Fruit fly (Drosophila melanogaster): Measurements from ENCODE around the gene CG10559.

Gene CG10559

DNA sequence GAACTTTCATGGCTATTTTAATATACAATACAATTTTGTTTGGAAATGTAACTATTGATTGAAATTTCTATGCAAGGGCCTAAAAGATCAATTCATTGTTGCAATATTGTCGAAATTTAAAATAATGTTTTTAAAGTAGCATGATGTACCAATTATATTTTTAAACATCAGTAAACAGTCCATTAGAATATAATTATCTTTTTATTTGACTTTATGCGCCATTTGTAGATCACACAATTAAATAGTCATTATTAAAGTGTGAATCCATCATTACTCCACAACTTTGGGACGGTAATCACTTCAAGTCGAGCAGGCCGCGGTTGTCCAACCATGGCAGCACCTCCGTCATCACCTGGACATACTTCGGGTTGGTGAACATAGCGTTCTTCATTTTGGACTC lies 5.1 kb downstream of the CG10559 start, which contains the start of gene CG31099:
CG31099 (minus strand) TSS at position 101 of the 400 bp plus-strand sequence.
- TF ChIP-seq Pdp1 (GFP tag; optimal IDR thresholded peaks at IDR 0.05) (no peak), sqz (GFP tag; optimal IDR thresholded peaks at IDR 0.05) (no peak), zfh1 (GFP tag; IDR thresholded peaks at IDR 0.05) (no peak), MESR4 (GFP tag; optimal IDR thresholded peaks at IDR 0.05) (no peak), Poxn (GFP tag; IDR thresholded peaks at IDR 0.05) (no peak), CG7271 (tag; optimal IDR thresholded peaks at IDR 0.05) (no peak), CG9797 (GFP tag; optimal IDR thresholded peaks at IDR 0.05) (no peak), Lpt (GFP tag; optimal IDR thresholded peaks at IDR 0.05) (no peak), Kr (GFP tag; optimal IDR thresholded peaks at IDR 0.05) (no peak), Atf-2 (GFP tag; optimal IDR thresholded peaks at IDR 0.05) (no peak), CG10366 (GFP tag; IDR thresholded peaks at IDR 0.05) (no peak), p53 (GFP tag; optimal IDR thresholded peaks at IDR 0.05) (no peak), Adf1 (GFP tag; IDR thresholded peaks at IDR 0.05) (no peak), CG33213 (GFP tag; optimal IDR thresholded peaks at IDR 0.05) (no peak), Fer2 (tag; optimal IDR thresholded peaks at IDR 0.05) (no peak), kay (GFP tag; optimal IDR thresholded peaks at IDR 0.05) (no peak), Sox102F (GFP tag; optimal IDR thresholded peaks at IDR 0.05) (no peak), fd64A (GFP tag; optimal IDR thresholded peaks at IDR 0.05) (no peak), danr (GFP tag; IDR thresholded peaks at IDR 0.05) (no peak)

DNA sequence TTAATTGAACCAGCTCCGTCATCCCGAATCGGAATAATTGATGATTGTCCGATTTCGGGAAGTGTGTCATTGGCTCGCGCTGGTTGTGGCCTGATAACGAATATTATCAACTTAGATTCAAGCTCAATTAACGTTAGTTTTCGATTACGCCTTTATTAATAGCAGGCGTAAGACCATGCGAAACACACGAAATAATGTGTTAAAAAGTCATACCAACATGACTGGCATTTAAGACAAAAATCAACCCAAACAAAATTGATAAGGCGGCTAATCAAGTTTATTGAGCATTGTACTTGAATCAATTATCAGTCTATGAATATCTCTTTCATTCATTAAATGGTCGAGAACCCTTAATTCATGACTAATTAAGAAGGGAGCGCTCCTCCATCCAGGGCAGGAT lies 6.7 kb downstream of the CG10559 start:
- peak; percentile 97 for TF ChIP-seq exex (tag; optimal IDR thresholded peaks at IDR 0.05)
- peak; percentile 3 for TF ChIP-seq sd (tag; optimal IDR thresholded peaks at IDR 0.05)
- no peak for TF ChIP-seq CTCF (GFP tag; optimal IDR thresholded peaks at IDR 0.05)
- TF ChIP-seq ato (GFP tag; IDR thresholded peaks at IDR 0.05; ENCODE audit: partially characterized antibody), result no peak
- TF ChIP-seq CG12769 (tag; optimal IDR thresholded peaks at IDR 0.05), result peak; percentile 19
- TF ChIP-seq wek (GFP tag; optimal IDR thresholded peaks at IDR 0.05), result no peak
- TF ChIP-seq GATAe (GFP tag; conservative IDR thresholded peaks at IDR 0.05), result 0 out of 2 replicates have a peak, but pooled peaks have one; percentile 21
- no peak for TF ChIP-seq CG4820 (GFP tag; optimal IDR thresholded peaks at IDR 0.05)
- TF ChIP-seq fru (optimal IDR thresholded peaks at IDR 0.05), result no peak
- TF ChIP-seq tap (tag; optimal IDR thresholded peaks at IDR 0.05), result no peak
- TF ChIP-seq CG17361 (GFP tag; IDR thresholded peaks at IDR 0.05), result no peak
- TF ChIP-seq CG12236 (GFP tag; optimal IDR thresholded peaks at IDR 0.05), result no peak
- no peak for TF ChIP-seq HmgD (GFP tag; optimal IDR thresholded peaks at IDR 0.05)
- peak; percentile 53 for TF ChIP-seq lab (GFP tag; optimal IDR thresholded peaks at IDR 0.05)
- no peak for TF ChIP-seq CG14050 (GFP tag; IDR thresholded peaks at IDR 0.05)
- peak; percentile 7 for TF ChIP-seq CG34376 (GFP tag; optimal IDR thresholded peaks at IDR 0.05)
- TF ChIP-seq z (GFP tag; IDR thresholded peaks at IDR 0.05), result no peak
- peak; percentile 33 for TF ChIP-seq Vsx1 (GFP tag; optimal IDR thresholded peaks at IDR 0.05)
- TF ChIP-seq vfl (GFP tag; optimal IDR thresholded peaks at IDR 0.05), result no peak
- TF ChIP-seq mirr (GFP tag; optimal IDR thresholded peaks at IDR 0.05), result peak; percentile 64
- TF ChIP-seq Dll (GFP tag; IDR thresholded peaks at IDR 0.05; ENCODE audit: partially characterized antibody), result no peak
- TF ChIP-seq Deaf1 (tag; optimal IDR thresholded peaks at IDR 0.05), result no peak
- TF ChIP-seq CG15479 (GFP tag; optimal IDR thresholded peaks at IDR 0.05), result no peak
- TF ChIP-seq CG18262 (tag; optimal IDR thresholded peaks at IDR 0.05), result no peak
- peak; percentile 69 for TF ChIP-seq sug (tag; optimal IDR thresholded peaks at IDR 0.05)
- TF ChIP-seq mld (GFP tag; IDR thresholded peaks at IDR 0.05; ENCODE audit: partially characterized antibody), result no peak
- no peak for TF ChIP-seq bcd (GFP tag; optimal IDR thresholded peaks at IDR 0.05)
- TF ChIP-seq grn (GFP tag; optimal IDR thresholded peaks at IDR 0.05), result peak; percentile 38
- TF ChIP-seq CG18011 (GFP tag; optimal IDR thresholded peaks at IDR 0.05), result no peak
- no peak for TF ChIP-seq CG14014 (GFP tag; IDR thresholded peaks at IDR 0.05)
- no peak for TF ChIP-seq Doc2 (GFP tag; IDR thresholded peaks at IDR 0.05)

All from whole organism, embryonic.